Worm (Caenorhabditis elegans): ENCODE results near the gene Y1B5A.1.

Y1B5A.1 gene

ce11 chrX:7057357-7057756, 27.8 kb upstream of the Y1B5A.1 start, which contains the start of gene B0403.5:
TSS of gene B0403.5 (plus strand) at chrX:7057724.
- TF ChIP-seq daf-12 (tag; optimal IDR thresholded peaks at IDR 0.05) (no peak), nhr-25 (tag; optimal IDR thresholded peaks at IDR 0.05) (peak; percentile 23)

- peak; percentile 39 for TF ChIP-seq pqm-1 (tag; optimal IDR thresholded peaks at IDR 0.05)
- TF ChIP-seq nhr-11 (tag; optimal IDR thresholded peaks at IDR 0.05), result no peak
- TF ChIP-seq elt-2 (tag; optimal IDR thresholded peaks at IDR 0.05), result peak; percentile 74
Observed at ce11 chrX:7061265-7061664, 23.9 kb upstream of the Y1B5A.1 start.

- TF ChIP-seq ztf-11 (tag; optimal IDR thresholded peaks at IDR 0.05) (no peak), nhr-11 (tag; optimal IDR thresholded peaks at IDR 0.05) (no peak), lin-15B (tag; optimal IDR thresholded peaks at IDR 0.05) (no peak), sea-2 (GFP tag; optimal IDR thresholded peaks at IDR 0.05) (no peak), nhr-43 (tag; optimal IDR thresholded peaks at IDR 0.05; ENCODE audit: poor library complexity, severe bottlenecking) (no peak), ceh-82 (tag; optimal IDR thresholded peaks at IDR 0.05) (no peak), ZK546.5 (tag; optimal IDR thresholded peaks at IDR 0.05) (no peak), lin-39 (tag; optimal IDR thresholded peaks at IDR 0.05) (no peak), nhr-76 (tag; optimal IDR thresholded peaks at IDR 0.05) (no peak), ceh-9 (tag; optimal IDR thresholded peaks at IDR 0.05) (no peak), elt-2 (tag; optimal IDR thresholded peaks at IDR 0.05) (no peak), zag-1 (tag; optimal IDR thresholded peaks at IDR 0.05) (no peak), skn-1 (tag; optimal IDR thresholded peaks at IDR 0.05) (no peak), egl-5 (tag; optimal IDR thresholded peaks at IDR 0.05) (no peak), nhr-23 (tag; optimal IDR thresholded peaks at IDR 0.05) (no peak)
Observed at ce11 chrX:7063236-7063635, 21.9 kb upstream of the Y1B5A.1 start, which contains the start of gene B0403.3. TSS of gene B0403.3 (minus strand) at chrX:7063336.

- TF ChIP-seq R02D3.7 (tag; optimal IDR thresholded peaks at IDR 0.05), result no peak
- TF ChIP-seq ceh-28 (tag; optimal IDR thresholded peaks at IDR 0.05), result peak; percentile 32
Observed at ce11 chrX:7066003-7066402, 19.2 kb upstream of the Y1B5A.1 start.

- no peak for TF ChIP-seq ceh-82 (tag; optimal IDR thresholded peaks at IDR 0.05)
- TF ChIP-seq ama-1 (optimal IDR thresholded peaks at IDR 0.05), result peak; percentile 5
- no peak for TF ChIP-seq nhr-12 (tag; optimal IDR thresholded peaks at IDR 0.05)
- no peak for TF ChIP-seq nhr-11 (tag; optimal IDR thresholded peaks at IDR 0.05)
- TF ChIP-seq nhr-23 (tag; optimal IDR thresholded peaks at IDR 0.05), result peak; percentile 13
- no peak for TF ChIP-seq ztf-4 (tag; optimal IDR thresholded peaks at IDR 0.05)
- TF ChIP-seq pha-4 (tag; optimal IDR thresholded peaks at IDR 0.05), result peak; percentile 91
- no peak for TF ChIP-seq fkh-2 (tag; optimal IDR thresholded peaks at IDR 0.05)
- no peak for TF ChIP-seq sea-2 (GFP tag; optimal IDR thresholded peaks at IDR 0.05)
- TF ChIP-seq ZK546.5 (tag; optimal IDR thresholded peaks at IDR 0.05), result no peak
- no peak for TF ChIP-seq nhr-76 (tag; optimal IDR thresholded peaks at IDR 0.05)
- TF ChIP-seq nhr-67 (tag; optimal IDR thresholded peaks at IDR 0.05), result no peak
- TF ChIP-seq ceh-28 (tag; optimal IDR thresholded peaks at IDR 0.05), result peak; percentile 4
- no peak for TF ChIP-seq nhr-43 (tag; optimal IDR thresholded peaks at IDR 0.05; ENCODE audit: poor library complexity, severe bottlenecking)
- no peak for TF ChIP-seq egl-27 (tag; optimal IDR thresholded peaks at IDR 0.05)
- TF ChIP-seq elt-3 (tag; optimal IDR thresholded peaks at IDR 0.05), result no peak
Observed at ce11 chrX:7067250-7067958, 17.8 kb upstream of the Y1B5A.1 start.

- TF ChIP-seq eor-1 (tag; optimal IDR thresholded peaks at IDR 0.05), result peak in 1 of 2 experiments; percentile 31
- TF ChIP-seq lsy-12 (tag; optimal IDR thresholded peaks at IDR 0.05), result peak; percentile 89
- TF ChIP-seq lin-15B (tag; optimal IDR thresholded peaks at IDR 0.05), result peak; percentile 97
- TF ChIP-seq pha-4 (tag; optimal IDR thresholded peaks at IDR 0.05), result peak; percentile 90
- no peak for TF ChIP-seq hmg-11 (tag; optimal IDR thresholded peaks at IDR 0.05)
- TF ChIP-seq R02D3.7 (tag; optimal IDR thresholded peaks at IDR 0.05), result peak; percentile 77
- peak; percentile 95 for TF ChIP-seq nhr-23 (tag; optimal IDR thresholded peaks at IDR 0.05)
- no peak for TF ChIP-seq aly-2 (tag; optimal IDR thresholded peaks at IDR 0.05)
- peak; percentile 76 for TF ChIP-seq nhr-77 (tag; optimal IDR thresholded peaks at IDR 0.05)
- peak; percentile 85 for TF ChIP-seq ceh-28 (tag; optimal IDR thresholded peaks at IDR 0.05)
- TF ChIP-seq nhr-11 (tag; optimal IDR thresholded peaks at IDR 0.05), result no peak
- TF ChIP-seq nhr-76 (tag; optimal IDR thresholded peaks at IDR 0.05), result no peak
- peak; percentile 85 for TF ChIP-seq snpc-4 (tag; optimal IDR thresholded peaks at IDR 0.05)
- TF ChIP-seq pqm-1 (tag; optimal IDR thresholded peaks at IDR 0.05), result peak; percentile 77
- peak; percentile 96 for TF ChIP-seq lin-39 (tag; optimal IDR thresholded peaks at IDR 0.05)
- peak; percentile 25 for TF ChIP-seq unc-62 (GFP tag; optimal IDR thresholded peaks at IDR 0.05)
- TF ChIP-seq ama-1 (optimal IDR thresholded peaks at IDR 0.05), result no peak
- TF ChIP-seq nhr-25 (tag; optimal IDR thresholded peaks at IDR 0.05), result peak; percentile 96
- peak; percentile 3 for TF ChIP-seq ztf-4 (tag; optimal IDR thresholded peaks at IDR 0.05)
- no peak for TF ChIP-seq ceh-16 (tag; optimal IDR thresholded peaks at IDR 0.05)
- peak; percentile 100 for TF ChIP-seq nfya-1 (tag; optimal IDR thresholded peaks at IDR 0.05; ENCODE audit: insufficient read depth)
- peak; percentile 52 for TF ChIP-seq skn-1 (tag; optimal IDR thresholded peaks at IDR 0.05)
- peak; percentile 87 for TF ChIP-seq jun-1 (tag; optimal IDR thresholded peaks at IDR 0.05)
- TF ChIP-seq nhr-43 (tag; optimal IDR thresholded peaks at IDR 0.05; ENCODE audit: poor library complexity, severe bottlenecking), result peak; percentile 82
- TF ChIP-seq daf-12 (tag; optimal IDR thresholded peaks at IDR 0.05), result no peak
- TF ChIP-seq egl-5 (tag; optimal IDR thresholded peaks at IDR 0.05), result peak; percentile 8
- TF ChIP-seq elt-3 (tag; optimal IDR thresholded peaks at IDR 0.05), result peak in 1 of 3 experiments; percentile 71
- TF ChIP-seq tbx-2 (tag; optimal IDR thresholded peaks at IDR 0.05), result peak; percentile 75
Observed at ce11 chrX:7068400-7068799, 16.8 kb upstream of the Y1B5A.1 start, which contains the start of gene pdi-6. TSS of gene pdi-6 (minus strand) at chrX:7068563.

Measured in whole organism, L3 larva.